Worm (Caenorhabditis elegans) whole organism, L1 larva: ENCODE measurements around the gene R02E12.5.

Source experiments
- alr-1 ChIP-seq: fragments of 200-800 bp; sonication (Bioruptor generic); optimal IDR thresholded peaks from 2 replicates; lab custom pipeline; 2018; ENCODE audit warnings: borderline replicate concordance, mild to moderate bottlenecking, missing genetic modification characterization, missing compliant biosample characterization
- ama-1 ChIP-seq: fragments of 150-350 bp; optimal IDR thresholded peaks from 2 replicates; lab custom pipeline; 2014
- ceh-88 ChIP-seq: fragments of 200-800 bp; sonication (Bioruptor generic); IDR thresholded peaks from 2 replicates; pipeline ENCODE4 v1.3.6; 2022; ENCODE audit warnings: missing genetic modification characterization, missing compliant biosample characterization
- nhr-11 ChIP-seq: fragments of 150-350 bp; optimal IDR thresholded peaks from 2 replicates; lab custom pipeline; 2014; ENCODE audit warnings: missing biosample characterization, missing genetic modification characterization

DNA sequence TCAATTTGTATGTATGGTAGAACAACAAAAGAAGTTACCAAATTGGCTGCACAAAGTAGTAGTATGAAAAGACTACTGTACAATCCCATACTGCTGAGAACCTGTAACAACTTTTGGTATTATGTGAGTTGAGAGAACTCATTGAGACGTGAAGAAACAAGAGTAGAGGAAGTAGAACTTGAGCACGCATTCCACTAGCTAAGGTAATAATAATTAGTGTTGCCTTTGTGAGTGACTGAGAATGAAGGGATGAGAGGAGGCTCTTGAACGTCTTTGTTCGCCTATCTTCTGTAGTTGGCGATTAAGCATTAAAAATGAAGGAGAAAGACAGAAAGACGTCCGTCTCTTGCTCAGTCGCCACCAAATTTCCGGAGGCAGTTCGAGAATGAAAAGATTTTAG, 23.6 kb upstream of the R02E12.5 start, which contains the start of gene C16B8.4:
- TF ChIP-seq ceh-88 (GFP tag; lab: Robert Waterston, UW) (no peak), ama-1 (lab: Kevin White, UChicago) (no peak), nhr-11 (tag; lab: Kevin White, UChicago) (no peak), alr-1 (tag; lab: Kevin White, UChicago) (no peak)
